Fruit fly (Drosophila melanogaster) whole organism, embryonic: ENCODE results near the gene Adsl.

Source experiments
- Bdp1 ChIP-seq: fragments of 200-800 bp; sonication (Bioruptor generic); optimal IDR thresholded peaks from 3 replicates; lab custom pipeline; 2016; ENCODE audit warnings: missing biosample characterization, missing genetic modification characterization
- CG10979 ChIP-seq: fragments of 200-800 bp; sonication (Bioruptor generic); optimal IDR thresholded peaks from 2 replicates; lab custom pipeline; 2018; ENCODE audit warnings: missing biosample characterization, mild to moderate bottlenecking, missing genetic modification characterization, moderate library complexity
- CG11723 ChIP-seq: fragments of 200-800 bp; sonication (Bioruptor generic); optimal IDR thresholded peaks from 2 replicates; lab custom pipeline; 2017; ENCODE audit warnings: missing biosample characterization, mild to moderate bottlenecking, missing genetic modification characterization
- CG12219 ChIP-seq: fragments of 200-800 bp; sonication (Bioruptor generic); optimal IDR thresholded peaks from 3 replicates; lab custom pipeline; 2018; ENCODE audit warnings: missing biosample characterization, mild to moderate bottlenecking, missing genetic modification characterization
- CG15601 ChIP-seq: fragments of 200-800 bp; sonication (Bioruptor generic); optimal IDR thresholded peaks from 3 replicates; lab custom pipeline; 2019; ENCODE audit warnings: missing biosample characterization, mild to moderate bottlenecking, missing genetic modification characterization, moderate library complexity
- CG17328 ChIP-seq: fragments of 200-800 bp; sonication (Bioruptor generic); IDR thresholded peaks from 2 replicates; pipeline ENCODE4 v1.3.6; 2022; ENCODE audit warnings: missing biosample characterization, missing genetic modification characterization
- CG17385 ChIP-seq: fragments of 200-800 bp; sonication (Bioruptor generic); optimal IDR thresholded peaks from 3 replicates; lab custom pipeline; 2018; ENCODE audit warnings: missing biosample characterization, mild to moderate bottlenecking, missing genetic modification characterization
- CG17829 ChIP-seq: fragments of 200-800 bp; optimal IDR thresholded peaks from 2 replicates; lab custom pipeline; 2019; ENCODE audit warnings: missing biosample characterization, mild to moderate bottlenecking, missing genetic modification characterization, moderate library complexity
- CG17912 ChIP-seq: fragments of 200-800 bp; sonication (Bioruptor generic); optimal IDR thresholded peaks from 2 replicates; lab custom pipeline; 2018; ENCODE audit warnings: missing biosample characterization, mild to moderate bottlenecking, missing genetic modification characterization
- CG1792 ChIP-seq: fragments of 200-800 bp; sonication (Bioruptor generic); optimal IDR thresholded peaks from 2 replicates; lab custom pipeline; 2016; ENCODE audit warnings: missing biosample characterization, missing genetic modification characterization
- CG18476 ChIP-seq: fragments of 200-800 bp; sonication (Bioruptor generic); optimal IDR thresholded peaks from 2 replicates; lab custom pipeline; 2016; ENCODE audit warnings: missing biosample characterization, mild to moderate bottlenecking, missing genetic modification characterization
- CG2875 ChIP-seq: fragments of 200-800 bp; sonication (Bioruptor generic); optimal IDR thresholded peaks from 2 replicates; lab custom pipeline; 2017; ENCODE audit warnings: missing biosample characterization, mild to moderate bottlenecking, missing genetic modification characterization, missing genetic modification reagents
- CG33213 ChIP-seq: fragments of 200-800 bp; sonication (Bioruptor generic); optimal IDR thresholded peaks from 3 replicates; lab custom pipeline; 2016; ENCODE audit warnings: missing biosample characterization, missing genetic modification characterization
- CG34376 ChIP-seq: fragments of 200-800 bp; sonication (Bioruptor generic); optimal IDR thresholded peaks from 2 replicates; lab custom pipeline; 2018; ENCODE audit warnings: missing biosample characterization, mild to moderate bottlenecking, missing genetic modification characterization
- CG4424 ChIP-seq: fragments of 200-800 bp; sonication (Bioruptor generic); optimal IDR thresholded peaks from 3 replicates; lab custom pipeline; 2016; ENCODE audit warnings: missing biosample characterization, missing genetic modification characterization
- Chrac-16 ChIP-seq: fragments of 200-800 bp; sonication (Bioruptor generic); optimal IDR thresholded peaks from 3 replicates; lab custom pipeline; 2016; ENCODE audit warnings: missing biosample characterization, missing genetic modification characterization
- CrebB ChIP-seq: fragments of 200-800 bp; sonication (Bioruptor generic); optimal IDR thresholded peaks from 3 replicates; lab custom pipeline; 2018; ENCODE audit warnings: missing biosample characterization, mild to moderate bottlenecking, missing genetic modification characterization
- Dll ChIP-seq: fragments of 200-800 bp; sonication (Bioruptor generic); IDR thresholded peaks from 4 replicates; pipeline ENCODE4 v1.3.6; 2022; ENCODE audit warnings: missing biosample characterization, missing genetic modification characterization; ENCODE audit not compliant: partially characterized antibody
- ERR ChIP-seq: fragments of 200-800 bp; sonication (Bioruptor generic); optimal IDR thresholded peaks from 2 replicates; lab custom pipeline; 2016; ENCODE audit warnings: missing biosample characterization, missing genetic modification characterization
- Fer1 ChIP-seq: fragments of 200-800 bp; sonication (Bioruptor generic); optimal IDR thresholded peaks from 2 replicates; lab custom pipeline; 2017; ENCODE audit warnings: missing biosample characterization, mild to moderate bottlenecking, missing genetic modification characterization
- HLH3B ChIP-seq: fragments of 200-800 bp; sonication (Bioruptor generic); IDR thresholded peaks from 2 replicates; pipeline ENCODE4 v1.3.6; 2022; ENCODE audit warnings: missing biosample characterization, missing genetic modification characterization
- Hey ChIP-seq: fragments of 200-800 bp; sonication (Bioruptor generic); optimal IDR thresholded peaks from 3 replicates; lab custom pipeline; 2018; ENCODE audit warnings: missing biosample characterization, mild to moderate bottlenecking, missing genetic modification characterization
- Hr3 ChIP-seq: fragments of 200-800 bp; sonication (Bioruptor generic); optimal IDR thresholded peaks from 3 replicates; lab custom pipeline; 2016; ENCODE audit warnings: missing biosample characterization, missing genetic modification characterization
- Hr51 ChIP-seq, 2 experiments: fragments of 200-800 bp; sonication (Bioruptor generic); optimal IDR thresholded peaks; 2 replicates in 1 of 2; 3 replicates in 1 of 2; lab custom pipeline; 2016 to 2018; ENCODE audit warnings: missing biosample characterization in 2 of 2, missing genetic modification characterization in 2 of 2, mild to moderate bottlenecking in 1 of 2, moderate library complexity in 1 of 2
- Hr78 ChIP-seq, 2 experiments: fragments of 200-800 bp in 1 of 2; fragments of >200 bp in 1 of 2; sonication (Bioruptor generic) in 1 of 2; optimal IDR thresholded peaks; 2 replicates each; lab custom pipeline; 2017 to 2019; ENCODE audit warnings: missing biosample characterization in 2 of 2, missing genetic modification characterization in 2 of 2, mild to moderate bottlenecking in 1 of 2, moderate library complexity in 1 of 2
- MTF-1 ChIP-seq: fragments of 200-800 bp; sonication (Bioruptor generic); optimal IDR thresholded peaks from 2 replicates; lab custom pipeline; 2018; ENCODE audit warnings: missing biosample characterization, mild to moderate bottlenecking, missing genetic modification characterization, borderline replicate concordance
- NC2β ChIP-seq: fragments of 200-800 bp; sonication (Bioruptor generic); optimal IDR thresholded peaks from 2 replicates; lab custom pipeline; 2016; ENCODE audit warnings: missing biosample characterization, missing genetic modification characterization
- Sox100B ChIP-seq: fragments of 200-800 bp; sonication (Bioruptor generic); optimal IDR thresholded peaks from 3 replicates; lab custom pipeline; 2018; ENCODE audit warnings: missing biosample characterization, mild to moderate bottlenecking, missing genetic modification characterization
- Sry-δ ChIP-seq: fragments of 200-800 bp; sonication (Bioruptor generic); optimal IDR thresholded peaks from 2 replicates; lab custom pipeline; 2016; ENCODE audit warnings: missing biosample characterization, missing genetic modification characterization
- Taf1 ChIP-seq: fragments of 200-800 bp; sonication (Bioruptor generic); IDR thresholded peaks from 2 replicates; pipeline ENCODE4 v1.3.6; 2022; ENCODE audit warnings: missing biosample characterization, missing genetic modification characterization
- amos ChIP-seq: fragments of 200-800 bp; sonication (Bioruptor generic); IDR thresholded peaks from 2 replicates; pipeline ENCODE4 v1.3.6; 2022; ENCODE audit warnings: missing biosample characterization, missing genetic modification characterization; ENCODE audit not compliant: partially characterized antibody
- ap ChIP-seq: fragments of 200-800 bp; sonication (Bioruptor generic); IDR thresholded peaks from 2 replicates; pipeline ENCODE4 v1.3.6; 2022; ENCODE audit warnings: missing biosample characterization, missing genetic modification characterization
- br ChIP-seq: fragments of >200 bp; optimal IDR thresholded peaks from 2 replicates; lab custom pipeline; 2017
- btn ChIP-seq: fragments of 200-800 bp; sonication (Bioruptor generic); optimal IDR thresholded peaks from 2 replicates; lab custom pipeline; 2016; ENCODE audit warnings: missing biosample characterization, missing genetic modification characterization
- cad ChIP-seq: fragments of >200 bp; optimal IDR thresholded peaks from 2 replicates; lab custom pipeline; 2017; ENCODE audit warnings: missing biosample characterization, missing genetic modification characterization
- ci ChIP-seq: fragments of 200-800 bp; sonication (Bioruptor generic); IDR thresholded peaks from 3 replicates; pipeline ENCODE4 v1.3.6; 2022; ENCODE audit warnings: missing biosample characterization, missing genetic modification characterization
- corto ChIP-seq: fragments of 200-800 bp; sonication (Bioruptor generic); optimal IDR thresholded peaks from 2 replicates; lab custom pipeline; 2016; ENCODE audit warnings: missing biosample characterization, mild to moderate bottlenecking, missing genetic modification characterization, moderate library complexity
- dmrt99B ChIP-seq: fragments of 200-800 bp; sonication (Bioruptor generic); optimal IDR thresholded peaks from 2 replicates; lab custom pipeline; 2018; ENCODE audit warnings: missing biosample characterization, mild to moderate bottlenecking, missing genetic modification characterization, moderate library complexity
- ind ChIP-seq: fragments of 200-800 bp; sonication (Bioruptor generic); optimal IDR thresholded peaks from 3 replicates; lab custom pipeline; 2016; ENCODE audit warnings: missing biosample characterization, missing genetic modification characterization
- lab ChIP-seq: fragments of 200-800 bp; sonication (Bioruptor generic); optimal IDR thresholded peaks from 3 replicates; lab custom pipeline; 2017; ENCODE audit warnings: missing biosample characterization, missing genetic modification characterization, mild to moderate bottlenecking, moderate library complexity, missing genetic modification reagents
- lola ChIP-seq, 3 experiments: fragments of >200 bp in 2 of 3; fragments of 200-800 bp in 1 of 3; sonication (Bioruptor generic) in 1 of 3; optimal IDR thresholded peaks; 2 replicates each; lab custom pipeline; 2017 to 2019; ENCODE audit warnings: missing biosample characterization in 3 of 3, missing genetic modification characterization in 3 of 3, mild to moderate bottlenecking in 1 of 3, moderate library complexity in 1 of 3
- pnt ChIP-seq: fragments of 200-800 bp; sonication (Bioruptor generic); optimal IDR thresholded peaks from 3 replicates; lab custom pipeline; 2016; ENCODE audit warnings: missing biosample characterization, missing genetic modification characterization
- psq ChIP-seq: fragments of 200-800 bp; sonication (Bioruptor generic); optimal IDR thresholded peaks from 2 replicates; lab custom pipeline; 2017; ENCODE audit warnings: missing biosample characterization, missing genetic modification characterization
- ranshi ChIP-seq: fragments of 200-800 bp; sonication (Bioruptor generic); IDR thresholded peaks from 2 replicates; pipeline ENCODE4 v1.3.6; 2022; ENCODE audit warnings: missing biosample characterization, missing genetic modification characterization
- row ChIP-seq: fragments of 200-800 bp; sonication (Bioruptor generic); IDR thresholded peaks from 3 replicates; pipeline ENCODE4 v1.3.6; 2022; ENCODE audit warnings: missing biosample characterization, missing genetic modification characterization
- sens-2 ChIP-seq: fragments of 200-800 bp; sonication (Bioruptor generic); IDR thresholded peaks from 2 replicates; pipeline ENCODE4 v1.3.6; 2022; ENCODE audit warnings: missing biosample characterization, missing genetic modification characterization
- slbo ChIP-seq: fragments of 200-800 bp; sonication (Bioruptor generic); IDR thresholded peaks from 2 replicates; pipeline ENCODE4 v1.3.6; 2022; ENCODE audit warnings: missing biosample characterization, missing genetic modification characterization
- sug ChIP-seq: fragments of 200-800 bp; optimal IDR thresholded peaks from 2 replicates; lab custom pipeline; 2019; ENCODE audit warnings: missing biosample characterization, mild to moderate bottlenecking, missing genetic modification characterization, moderate library complexity
- tin ChIP-seq: fragments of 200-800 bp; sonication (Bioruptor generic); optimal IDR thresholded peaks from 3 replicates; lab custom pipeline; 2016; ENCODE audit warnings: missing biosample characterization, missing genetic modification characterization
- zf30C ChIP-seq: fragments of 200-800 bp; sonication (Bioruptor generic); optimal IDR thresholded peaks from 3 replicates; lab custom pipeline; 2018; ENCODE audit warnings: missing biosample characterization, mild to moderate bottlenecking, missing genetic modification characterization

Gene Adsl

DNA sequence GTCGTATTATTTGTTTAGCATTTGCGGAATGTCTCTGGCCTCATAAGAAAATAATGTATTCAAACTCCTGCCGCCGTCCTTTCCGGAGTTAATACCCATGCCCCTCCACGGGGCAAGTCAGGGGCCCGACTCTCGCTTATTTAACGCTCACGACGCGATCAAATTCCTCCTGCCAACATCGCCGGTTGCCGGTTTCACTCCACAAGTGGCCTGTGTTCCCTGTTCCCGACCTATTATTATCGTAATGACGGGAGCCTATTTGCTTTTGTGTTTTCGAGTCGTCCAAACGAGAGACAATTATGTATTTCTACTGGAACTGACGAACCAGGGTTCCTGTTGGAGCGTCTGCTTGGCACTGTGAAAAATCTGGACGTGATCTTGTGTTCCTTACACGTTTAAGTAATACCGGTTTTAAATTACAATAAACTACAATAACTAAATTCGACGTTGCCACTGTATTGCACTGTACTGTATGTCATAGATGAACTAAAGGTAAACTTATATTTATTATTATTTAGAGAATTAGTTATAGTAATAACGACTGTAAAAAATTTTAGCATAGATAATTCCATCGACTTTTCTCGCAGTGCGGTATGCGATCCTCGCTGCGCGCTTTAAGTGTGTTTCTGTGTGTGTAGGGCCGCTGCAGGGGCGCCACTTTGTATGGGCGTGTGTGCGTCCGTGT lies 31.7 kb upstream of the Adsl start (continued):
- TF ChIP-seq dmrt99B (no peak), NC2β (GFP tag; lab: Kevin White, UChicago) (peak; percentile 14), CG2875 (peak; percentile 6), row (GFP tag; lab: Robert Waterston, UW) (peak; percentile 76), corto (GFP tag; lab: Kevin White, UChicago) (peak; percentile 69), Hr51 (GFP tag; optimal IDR thresholded peaks at IDR 0.05; lab: Kevin White, UChicago) (no peak), zf30C (GFP tag; lab: Kevin White, UChicago) (peak; percentile 99), cad (no peak), CG12219 (no peak), Bdp1 (GFP tag; lab: Kevin White, UChicago) (no peak), lab (no peak), Hr78 (GFP tag; optimal IDR thresholded peaks at IDR 0.05; lab: Kevin White, UChicago) (no peak), ranshi (GFP tag; lab: Robert Waterston, UW) (no peak), CG11723 (GFP tag; lab: Kevin White, UChicago) (no peak), slbo (GFP tag; lab: Robert Waterston, UW) (no peak), CG17328 (GFP tag; lab: Robert Waterston, UW) (peak; percentile 52; the same call in 1 of the 2 replicates), amos (no peak), CG17385 (GFP tag; lab: Kevin White, UChicago) (peak; percentile 2), CG17912 (GFP tag; lab: Kevin White, UChicago) (no peak), HLH3B (GFP tag; lab: Robert Waterston, UW) (no peak), Sry-δ (no peak), Fer1 (GFP tag; lab: Kevin White, UChicago) (no peak), CG1792 (no peak), CG17829 (peak; percentile 81), CrebB (no peak), CG33213 (GFP tag; lab: Kevin White, UChicago) (no peak), ind (GFP tag; lab: Kevin White, UChicago) (no peak), CG15601 (tag; lab: Kevin White, UChicago) (peak; percentile 12), pnt (GFP tag; lab: Kevin White, UChicago) (no peak), Taf1 (no peak), ERR (GFP tag; lab: Kevin White, UChicago) (no peak), sug (tag; lab: Kevin White, UChicago) (no peak), Chrac-16 (GFP tag; lab: Kevin White, UChicago) (peak; percentile 48), sens-2 (GFP tag; lab: Robert Waterston, UW) (0 out of 2 replicates have a peak, but pooled peaks have one; percentile 26), CG34376 (GFP tag; lab: Kevin White, UChicago) (no peak), Dll (GFP tag; lab: Robert Waterston, UW) (no peak), ap (GFP tag; lab: Robert Waterston, UW) (no peak), psq (no peak), Hey (no peak), br (lab: Kevin White, UChicago) (no peak), CG18476 (GFP tag; lab: Kevin White, UChicago) (peak; percentile 20), CG10979 (tag; lab: Kevin White, UChicago) (peak; percentile 84), CG4424 (GFP tag; lab: Kevin White, UChicago) (peak; percentile 63), MTF-1 (GFP tag; lab: Kevin White, UChicago) (no peak), ci (GFP tag; lab: Robert Waterston, UW) (peak; percentile 8; the same call in 1 of the 3 replicates), Hr3 (GFP tag; lab: Kevin White, UChicago) (peak; percentile 39), btn (GFP tag; lab: Kevin White, UChicago) (no peak), tin (GFP tag; lab: Kevin White, UChicago) (peak; percentile 43), lola (GFP tag; optimal IDR thresholded peaks at IDR 0.05; lab: Kevin White, UChicago) (peak in 1 of 3 experiments; percentile 88), Sox100B (no peak)
